Fruit fly (Drosophila melanogaster): ENCODE measurements around the gene Tet.

Gene Tet

DNA sequence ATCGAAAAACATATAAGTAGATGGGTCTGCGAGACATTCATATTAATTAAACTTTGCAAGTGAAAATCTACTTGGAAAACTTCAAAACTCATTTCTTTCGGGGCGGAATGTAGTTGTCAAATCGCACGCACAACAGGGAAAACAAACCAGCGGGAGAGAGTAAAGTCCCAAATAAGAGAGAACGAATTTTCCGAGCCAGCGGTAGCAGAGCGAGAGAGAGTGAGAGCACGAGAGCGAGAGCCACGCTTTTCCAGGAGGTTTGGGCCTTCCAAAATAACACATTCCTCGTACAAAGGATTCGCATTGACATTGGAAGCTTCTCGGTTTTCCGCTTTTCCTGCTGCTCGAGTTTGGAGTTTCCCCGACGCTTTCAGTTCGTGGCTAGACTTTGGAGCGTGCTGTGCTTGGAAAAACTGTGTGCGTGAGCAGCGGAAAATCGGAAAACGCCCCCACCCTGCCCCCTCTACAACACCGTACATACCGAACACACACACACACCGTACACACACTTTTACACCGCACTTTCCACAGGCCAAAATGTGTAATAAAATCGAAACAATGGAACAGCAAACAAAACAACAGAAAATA lies 17.5 kb upstream of the Tet start:
- TF ChIP-seq pad (GFP tag; optimal IDR thresholded peaks at IDR 0.05) = no peak
- no peak for TF ChIP-seq Hr96 (GFP tag; optimal IDR thresholded peaks at IDR 0.05)
- TF ChIP-seq Crg-1 (GFP tag; optimal IDR thresholded peaks at IDR 0.05) = no peak
- no peak for TF ChIP-seq CG33017 (tag; optimal IDR thresholded peaks at IDR 0.05)

DNA sequence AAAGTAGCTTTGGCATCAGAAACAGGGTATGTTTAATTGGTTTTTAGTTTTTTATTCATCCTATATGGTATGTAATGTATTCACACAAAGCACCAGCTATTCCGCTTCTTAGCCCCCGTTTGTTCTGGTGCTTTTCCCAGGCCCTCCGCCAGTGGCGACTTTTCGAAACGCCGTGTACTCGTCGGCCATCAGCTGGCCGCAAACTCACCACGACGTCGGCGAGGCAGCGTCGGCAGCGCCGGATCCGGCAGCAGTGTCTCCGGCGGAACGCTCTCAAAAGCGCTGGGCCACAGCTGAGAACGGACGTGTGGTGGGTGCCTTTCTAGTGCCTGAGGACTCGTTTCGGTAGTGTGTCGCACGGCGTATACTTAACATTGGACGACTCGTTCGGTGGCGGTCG lies 15.8 kb upstream of the Tet start, which contains the start of gene Shab:
Gene Shab, plus strand, starts transcription at position 268 of the 400 bp plus-strand sequence.
- TF ChIP-seq ovo (GFP tag; optimal IDR thresholded peaks at IDR 0.05) = no peak
- TF ChIP-seq CG12768 (GFP tag; optimal IDR thresholded peaks at IDR 0.05) = no peak
- TF ChIP-seq Clk (GFP tag; optimal IDR thresholded peaks at IDR 0.05) = no peak

DNA sequence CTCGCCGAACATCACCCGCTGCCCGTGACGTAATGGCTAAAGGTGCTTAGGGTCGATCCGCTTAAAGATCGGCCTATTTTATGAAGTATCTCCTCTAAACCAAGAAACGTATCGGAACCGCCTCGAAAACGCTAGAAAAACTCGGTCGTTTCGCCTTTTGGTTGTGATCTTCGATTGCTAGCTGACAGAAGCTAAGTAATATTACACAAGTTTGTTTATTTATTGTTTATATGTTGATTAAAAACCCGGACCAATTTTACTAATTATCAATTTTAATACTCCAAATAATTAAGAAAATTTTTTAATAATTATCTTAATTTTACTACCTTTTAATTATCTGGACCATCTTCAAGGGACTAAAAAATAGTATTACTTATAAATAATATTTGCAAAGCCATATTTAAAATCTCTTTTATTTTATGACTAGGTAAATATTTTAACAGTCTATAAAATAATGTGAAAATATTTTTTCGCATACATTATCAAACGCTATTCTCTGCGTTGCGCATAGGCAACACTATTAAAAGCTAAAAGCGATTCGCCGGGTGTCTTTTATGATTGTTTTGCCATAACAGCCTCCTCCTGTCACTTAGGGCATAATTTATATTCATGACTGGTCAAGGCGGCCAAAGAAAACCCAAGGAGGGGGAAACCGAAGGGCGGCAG lies 15.0 kb upstream of the Tet start:
- no peak for TF ChIP-seq toe (GFP tag; optimal IDR thresholded peaks at IDR 0.05)
- no peak for TF ChIP-seq ovo (GFP tag; optimal IDR thresholded peaks at IDR 0.05)
- TF ChIP-seq CG14711 (tag; optimal IDR thresholded peaks at IDR 0.05) = no peak
- no peak for TF ChIP-seq CG12768 (GFP tag; optimal IDR thresholded peaks at IDR 0.05)
- TF ChIP-seq cic (GFP tag; optimal IDR thresholded peaks at IDR 0.05) = no peak
- no peak for TF ChIP-seq pad (GFP tag; optimal IDR thresholded peaks at IDR 0.05)
- TF ChIP-seq CG1620 (GFP tag; optimal IDR thresholded peaks at IDR 0.05) = no peak
- no peak for TF ChIP-seq Clk (GFP tag; optimal IDR thresholded peaks at IDR 0.05)
- TF ChIP-seq CG7101 (tag; optimal IDR thresholded peaks at IDR 0.05) = no peak
- no peak for TF ChIP-seq CG33017 (tag; optimal IDR thresholded peaks at IDR 0.05)
- TF ChIP-seq Crg-1 (GFP tag; optimal IDR thresholded peaks at IDR 0.05) = no peak
- no peak for TF ChIP-seq CG7045 (GFP tag; optimal IDR thresholded peaks at IDR 0.05)
- no peak for TF ChIP-seq CG11617 (GFP tag; optimal IDR thresholded peaks at IDR 0.05)
- no peak for TF ChIP-seq cnc (optimal IDR thresholded peaks at IDR 0.05)
- TF ChIP-seq Mnt (GFP tag; optimal IDR thresholded peaks at IDR 0.05) = no peak
- no peak for TF ChIP-seq tj (GFP tag; optimal IDR thresholded peaks at IDR 0.05)
- no peak for TF ChIP-seq CG5204 (GFP tag; optimal IDR thresholded peaks at IDR 0.05)

DNA sequence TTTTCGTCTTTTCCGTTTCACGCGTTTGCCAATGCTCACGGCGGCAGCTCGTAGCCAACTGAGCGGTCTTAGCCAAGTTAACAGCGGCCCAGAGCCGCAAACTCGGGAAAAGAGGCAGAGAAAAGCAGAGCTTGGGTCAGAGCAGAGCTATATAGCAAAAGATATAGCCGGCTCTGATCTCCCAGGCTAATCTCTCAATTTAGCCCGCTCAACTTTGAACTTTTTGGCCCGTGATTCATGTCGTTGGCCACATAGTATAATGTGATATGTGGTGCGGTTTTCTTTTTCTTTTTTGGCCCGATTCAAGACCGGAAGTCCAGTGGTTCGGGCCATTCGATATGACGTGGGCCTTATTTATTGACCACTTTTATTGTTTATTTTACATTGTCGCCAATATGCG lies 13.1 kb upstream of the Tet start, which contains the start of gene spz5:
Gene spz5, minus strand, starts transcription at position 62 of the 400 bp plus-strand sequence.
- TF ChIP-seq ovo (GFP tag; optimal IDR thresholded peaks at IDR 0.05) = no peak
- TF ChIP-seq cnc (optimal IDR thresholded peaks at IDR 0.05) = no peak
- TF ChIP-seq CG7101 (tag; optimal IDR thresholded peaks at IDR 0.05) = no peak
- TF ChIP-seq Clk (GFP tag; optimal IDR thresholded peaks at IDR 0.05) = no peak
- no peak for TF ChIP-seq CG14711 (tag; optimal IDR thresholded peaks at IDR 0.05)
- TF ChIP-seq cic (GFP tag; optimal IDR thresholded peaks at IDR 0.05) = no peak
- no peak for TF ChIP-seq tj (GFP tag; optimal IDR thresholded peaks at IDR 0.05)
- no peak for TF ChIP-seq CG1620 (GFP tag; optimal IDR thresholded peaks at IDR 0.05)
- TF ChIP-seq Mnt (GFP tag; optimal IDR thresholded peaks at IDR 0.05) = no peak
- TF ChIP-seq Hr96 (GFP tag; optimal IDR thresholded peaks at IDR 0.05) = no peak
- no peak for TF ChIP-seq CG7045 (GFP tag; optimal IDR thresholded peaks at IDR 0.05)
- TF ChIP-seq Crg-1 (GFP tag; optimal IDR thresholded peaks at IDR 0.05) = no peak
- no peak for TF ChIP-seq CG11617 (GFP tag; optimal IDR thresholded peaks at IDR 0.05)
- TF ChIP-seq pad (GFP tag; optimal IDR thresholded peaks at IDR 0.05) = no peak
- no peak for TF ChIP-seq bab1 (GFP tag; optimal IDR thresholded peaks at IDR 0.05)
- no peak for TF ChIP-seq CG5204 (GFP tag; optimal IDR thresholded peaks at IDR 0.05)
- no peak for TF ChIP-seq kay (GFP tag; ENCODE audit: borderline replicate concordance)
- TF ChIP-seq toe (GFP tag; optimal IDR thresholded peaks at IDR 0.05) = no peak

DNA sequence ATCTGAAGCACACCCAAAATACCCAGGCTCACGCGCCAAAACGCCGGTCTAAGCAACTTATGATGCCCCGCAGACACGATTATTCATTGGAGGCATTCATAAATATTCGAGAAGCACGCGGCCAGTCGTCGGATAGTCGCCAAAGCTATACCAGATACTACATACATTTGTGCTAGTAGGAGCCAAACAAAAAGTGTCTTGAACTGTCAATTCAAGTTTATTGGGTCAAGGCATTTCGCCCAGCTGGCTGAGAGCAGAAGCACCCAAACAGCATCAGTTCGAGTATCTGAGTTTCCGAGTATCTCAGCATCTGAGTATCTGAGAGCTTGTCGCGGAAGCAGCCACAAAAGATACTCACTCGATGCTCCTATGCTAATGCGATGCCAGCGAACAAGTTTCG lies 9.2 kb upstream of the Tet start:
- TF ChIP-seq Mnt (GFP tag; optimal IDR thresholded peaks at IDR 0.05) = no peak
- no peak for TF ChIP-seq cnc (optimal IDR thresholded peaks at IDR 0.05)
- no peak for TF ChIP-seq CG1620 (GFP tag; optimal IDR thresholded peaks at IDR 0.05)
- TF ChIP-seq pad (GFP tag; optimal IDR thresholded peaks at IDR 0.05) = no peak
- no peak for TF ChIP-seq Clk (GFP tag; optimal IDR thresholded peaks at IDR 0.05)
- TF ChIP-seq CG5204 (GFP tag; optimal IDR thresholded peaks at IDR 0.05) = no peak
- no peak for TF ChIP-seq cic (GFP tag; optimal IDR thresholded peaks at IDR 0.05)
- TF ChIP-seq bab1 (GFP tag; optimal IDR thresholded peaks at IDR 0.05) = no peak
- TF ChIP-seq kay (GFP tag; ENCODE audit: borderline replicate concordance) = no peak
- TF ChIP-seq CG14711 (tag; optimal IDR thresholded peaks at IDR 0.05) = no peak
- TF ChIP-seq CG33017 (tag; optimal IDR thresholded peaks at IDR 0.05) = no peak
- TF ChIP-seq ovo (GFP tag; optimal IDR thresholded peaks at IDR 0.05) = no peak

DNA sequence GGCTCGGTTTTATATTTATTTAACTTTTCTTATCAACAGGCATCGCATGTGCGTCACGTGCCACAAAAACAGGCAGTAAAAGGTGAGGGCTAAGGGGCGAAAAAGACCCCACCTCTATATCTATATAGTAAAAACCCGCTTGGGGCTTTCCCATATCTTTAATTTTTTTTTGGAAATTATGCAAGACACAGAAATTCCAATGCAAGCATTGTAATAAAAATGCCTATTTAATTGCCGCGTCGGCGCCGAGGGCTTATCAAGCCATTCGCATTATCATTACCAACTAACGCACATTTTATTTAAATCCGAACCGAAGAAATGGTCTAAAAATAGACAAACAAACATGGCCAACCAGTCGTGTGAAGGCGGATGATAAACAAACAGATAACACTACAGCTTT lies 8.4 kb upstream of the Tet start:
- TF ChIP-seq CG5204 (GFP tag; optimal IDR thresholded peaks at IDR 0.05) (no peak), toe (GFP tag; optimal IDR thresholded peaks at IDR 0.05) (no peak), CG1620 (GFP tag; optimal IDR thresholded peaks at IDR 0.05) (no peak), cic (GFP tag; optimal IDR thresholded peaks at IDR 0.05) (no peak), tj (GFP tag; optimal IDR thresholded peaks at IDR 0.05) (no peak), Hr96 (GFP tag; optimal IDR thresholded peaks at IDR 0.05) (no peak), kay (GFP tag; ENCODE audit: borderline replicate concordance) (no peak), Mnt (GFP tag; optimal IDR thresholded peaks at IDR 0.05) (no peak), Crg-1 (GFP tag; optimal IDR thresholded peaks at IDR 0.05) (no peak), CG11617 (GFP tag; optimal IDR thresholded peaks at IDR 0.05) (no peak), pad (GFP tag; optimal IDR thresholded peaks at IDR 0.05) (no peak), CG7101 (tag; optimal IDR thresholded peaks at IDR 0.05) (no peak), bab1 (GFP tag; optimal IDR thresholded peaks at IDR 0.05) (no peak), Clk (GFP tag; optimal IDR thresholded peaks at IDR 0.05) (no peak), CG7045 (GFP tag; optimal IDR thresholded peaks at IDR 0.05) (no peak), cnc (optimal IDR thresholded peaks at IDR 0.05) (no peak), CG12768 (GFP tag; optimal IDR thresholded peaks at IDR 0.05) (no peak), CG14711 (tag; optimal IDR thresholded peaks at IDR 0.05) (no peak), ovo (GFP tag; optimal IDR thresholded peaks at IDR 0.05) (no peak), CG33017 (tag; optimal IDR thresholded peaks at IDR 0.05) (no peak)

Data from whole organism, adult.